Worm (Caenorhabditis elegans): ENCODE data around the gene fbxa-201.

Gene fbxa-201

ce11 chrV:2016428-2016827 is 41.3 kb downstream of the fbxa-201 start, which contains the start of gene F59A7.2:
Gene F59A7.2, minus strand, starts transcription at chrV:2016528.
- no peak for TF ChIP-seq ceh-100 (GFP tag; IDR thresholded peaks at IDR 0.05)
- no peak for TF ChIP-seq K12H6.12 (tag; optimal IDR thresholded peaks at IDR 0.05)
- no peak for TF ChIP-seq B0261.1 (tag; optimal IDR thresholded peaks at IDR 0.05)
- TF ChIP-seq lin-26 (GFP tag; IDR thresholded peaks at IDR 0.05): no peak
- no peak for TF ChIP-seq egl-18 (GFP tag; IDR thresholded peaks at IDR 0.05)
- TF ChIP-seq nhr-80 (tag; optimal IDR thresholded peaks at IDR 0.05): no peak
- TF ChIP-seq ztf-22 (GFP tag; optimal IDR thresholded peaks at IDR 0.05): no peak
- no peak for TF ChIP-seq madf-3 (GFP tag; IDR thresholded peaks at IDR 0.05)
- TF ChIP-seq ceh-58 (GFP tag; IDR thresholded peaks at IDR 0.05): no peak
- no peak for TF ChIP-seq F39B2.1 (GFP tag; IDR thresholded peaks at IDR 0.05)
- no peak for TF ChIP-seq rpc-1 (optimal IDR thresholded peaks at IDR 0.05)
- TF ChIP-seq rpc-1 (tag; optimal IDR thresholded peaks at IDR 0.05): no peak
- TF ChIP-seq D2030.7 (GFP tag; IDR thresholded peaks at IDR 0.05): no peak
- TF ChIP-seq athp-1 (tag; optimal IDR thresholded peaks at IDR 0.05): no peak
- no peak for TF ChIP-seq egrh-3 (GFP tag; IDR thresholded peaks at IDR 0.05)
- TF ChIP-seq dox-1 (GFP tag; IDR thresholded peaks at IDR 0.05): no peak
- TF ChIP-seq hmg-20 (GFP tag; IDR thresholded peaks at IDR 0.05): no peak
- no peak for TF ChIP-seq mxl-1 (tag; optimal IDR thresholded peaks at IDR 0.05)
- TF ChIP-seq xnd-1 (tag; optimal IDR thresholded peaks at IDR 0.05): no peak
- no peak for TF ChIP-seq ztf-6 (GFP tag; IDR thresholded peaks at IDR 0.05)
- TF ChIP-seq hrde-1 (tag; optimal IDR thresholded peaks at IDR 0.05; ENCODE audit: borderline replicate concordance): no peak

DNA sequence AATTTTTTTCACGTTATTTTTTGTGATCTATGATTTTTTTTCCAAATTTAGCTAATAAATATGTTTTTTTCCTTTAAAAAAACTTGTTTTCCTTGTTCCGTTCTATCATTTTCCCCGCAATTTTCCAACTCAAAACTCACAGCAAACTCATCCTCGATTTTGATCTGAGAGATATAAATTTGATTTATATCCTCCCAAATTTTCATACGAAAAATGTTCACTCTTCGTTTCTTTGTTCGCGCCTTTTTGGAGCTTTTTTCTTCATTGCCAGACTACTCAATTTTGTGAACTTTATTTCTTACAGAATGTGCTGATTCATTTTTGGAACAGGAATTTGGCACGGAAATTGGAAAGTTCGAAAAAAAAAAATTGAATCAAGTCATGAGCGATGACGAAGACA is 43.5 kb downstream of the fbxa-201 start, which contains the start of gene F59A7.14:
Gene F59A7.14, plus strand, starts transcription at position 301 of the 400 bp plus-strand sequence.
- TF ChIP-seq hrde-1 (tag; optimal IDR thresholded peaks at IDR 0.05; ENCODE audit: borderline replicate concordance): no peak
- no peak for TF ChIP-seq pbrm-1 (GFP tag; IDR thresholded peaks at IDR 0.05)
- TF ChIP-seq nhr-90 (tag; optimal IDR thresholded peaks at IDR 0.05): no peak
- no peak for TF ChIP-seq rpc-1 (optimal IDR thresholded peaks at IDR 0.05)
- no peak for TF ChIP-seq rpc-1 (tag; optimal IDR thresholded peaks at IDR 0.05)
- no peak for TF ChIP-seq attf-5 (GFP tag; optimal IDR thresholded peaks at IDR 0.05)
- no peak for TF ChIP-seq tlf-1 (GFP tag; optimal IDR thresholded peaks at IDR 0.05)
- no peak for TF ChIP-seq lsl-1 (GFP tag; optimal IDR thresholded peaks at IDR 0.05)

DNA sequence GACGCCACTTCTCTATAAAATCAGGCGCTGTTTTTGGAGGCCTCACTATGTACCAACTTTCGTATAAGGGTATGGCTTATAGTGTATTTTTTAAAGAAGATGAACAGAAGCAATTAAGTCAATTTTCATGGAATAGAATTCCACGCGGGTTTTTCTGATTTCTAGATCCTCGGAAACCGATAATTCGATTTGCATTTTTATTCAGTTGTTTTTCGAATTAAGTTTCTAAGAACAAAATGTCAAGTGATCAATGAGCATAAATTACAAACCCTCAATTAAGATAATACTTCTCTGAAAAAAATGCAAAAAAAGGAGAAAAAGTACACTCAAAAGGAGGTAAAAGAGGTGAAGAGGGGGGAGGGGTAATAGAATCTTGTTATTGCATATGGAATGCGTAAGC is 46.1 kb downstream of the fbxa-201 start:
- TF ChIP-seq dpl-1 (GFP tag; optimal IDR thresholded peaks at IDR 0.05) (no peak), snpc-3.4 (tag; optimal IDR thresholded peaks at IDR 0.05) (no peak), nhr-120 (GFP tag; IDR thresholded peaks at IDR 0.05) (no peak), F49E8.2 (tag; optimal IDR thresholded peaks at IDR 0.05; ENCODE audit: insufficient read depth) (no peak), F52B5.7 (tag; optimal IDR thresholded peaks at IDR 0.05) (no peak), ceh-79 (tag; optimal IDR thresholded peaks at IDR 0.05) (no peak)

DNA sequence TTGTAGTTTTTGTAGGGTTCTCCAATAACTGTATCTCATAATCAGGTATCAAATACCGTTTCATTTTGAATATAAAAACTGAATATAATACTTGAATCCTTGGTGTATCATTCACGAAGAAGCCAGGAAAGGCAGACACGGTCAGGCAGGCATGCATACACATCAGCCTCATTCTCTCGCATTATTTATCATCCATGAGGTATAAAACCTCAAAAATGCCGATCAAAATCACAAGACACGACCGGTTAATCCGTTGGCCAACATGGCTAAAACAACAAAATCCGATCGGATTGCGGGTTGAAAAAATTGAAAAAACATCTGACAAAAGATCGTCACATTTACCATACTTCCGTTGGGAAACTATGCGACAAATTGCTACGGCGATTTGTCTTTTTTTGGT is 47.2 kb downstream of the fbxa-201 start, which contains the start of gene F59A7.5:
Gene F59A7.5, plus strand, starts transcription at position 301 of the 400 bp plus-strand sequence.
- no peak for TF ChIP-seq F49E8.2 (tag; optimal IDR thresholded peaks at IDR 0.05; ENCODE audit: insufficient read depth)
- TF ChIP-seq lin-54 (GFP tag; optimal IDR thresholded peaks at IDR 0.05): no peak
- TF ChIP-seq nfyb-1 (GFP tag; IDR thresholded peaks at IDR 0.05): no peak
- no peak for TF ChIP-seq ekl-4 (GFP tag; IDR thresholded peaks at IDR 0.05)
- no peak for TF ChIP-seq ceh-91 (GFP tag; IDR thresholded peaks at IDR 0.05)
- no peak for TF ChIP-seq B0336.3 (GFP tag; IDR thresholded peaks at IDR 0.05)

All from whole organism, young adult.